Fruit fly (Drosophila melanogaster): ENCODE measurements around the gene Brd.

Brd gene

dm6 chr3L:14972625-14973250 lies at the start of gene Brd:
Brd (plus strand) TSS chr3L:14972667.
- TF ChIP-seq pb (GFP tag; optimal IDR thresholded peaks at IDR 0.05) (no peak), CG16779 (GFP tag; IDR thresholded peaks at IDR 0.05) (no peak), jing (GFP tag; optimal IDR thresholded peaks at IDR 0.05) (no peak), CG6254 (GFP tag; optimal IDR thresholded peaks at IDR 0.05) (no peak), so (GFP tag; IDR thresholded peaks at IDR 0.05) (no peak), chm (GFP tag; IDR thresholded peaks at IDR 0.05) (0 out of 2 replicates have a peak, but pooled peaks have one; percentile 58), pzg (GFP tag; optimal IDR thresholded peaks at IDR 0.05) (no peak), Hr51 (GFP tag; optimal IDR thresholded peaks at IDR 0.05) (peak in 1 of 2 experiments; percentile 15), CTCF (GFP tag; optimal IDR thresholded peaks at IDR 0.05) (no peak), Antp (GFP tag; optimal IDR thresholded peaks at IDR 0.05) (peak; percentile 16), CG4282 (GFP tag; optimal IDR thresholded peaks at IDR 0.05) (peak; percentile 14), CG8359 (GFP tag; optimal IDR thresholded peaks at IDR 0.05; ENCODE audit: borderline replicate concordance) (no peak), Tbp (GFP tag; optimal IDR thresholded peaks at IDR 0.05) (peak; percentile 73), Vsx1 (GFP tag; optimal IDR thresholded peaks at IDR 0.05) (no peak), CG9876 (GFP tag; optimal IDR thresholded peaks at IDR 0.05) (peak; percentile 25), Elba2 (GFP tag; optimal IDR thresholded peaks at IDR 0.05) (peak; percentile 58), Ravus (GFP tag; IDR thresholded peaks at IDR 0.05) (no peak), insv (GFP tag; optimal IDR thresholded peaks at IDR 0.05) (peak in 1 of 2 experiments; percentile 96), Kr (GFP tag; optimal IDR thresholded peaks at IDR 0.05) (no peak), CG32532 (GFP tag; IDR thresholded peaks at IDR 0.05) (no peak), pho (GFP tag; optimal IDR thresholded peaks at IDR 0.05) (no peak), CG11093 (GFP tag; IDR thresholded peaks at IDR 0.05) (no peak), zfh1 (GFP tag; IDR thresholded peaks at IDR 0.05) (peak; percentile 23; the same call in 1 of the 3 replicates), CG17328 (GFP tag; IDR thresholded peaks at IDR 0.05) (0 out of 2 replicates have a peak, but pooled peaks have one; percentile 8), Jarid2 (GFP tag; optimal IDR thresholded peaks at IDR 0.05) (no peak), vvl (GFP tag; IDR thresholded peaks at IDR 0.05) (peak; percentile 82), sens (GFP tag) (peak; percentile 5), CG10959 (GFP tag; IDR thresholded peaks at IDR 0.05) (peak; percentile 23; the same call in 1 of the 2 replicates), B-H2 (GFP tag; optimal IDR thresholded peaks at IDR 0.05) (no peak), ci (GFP tag; IDR thresholded peaks at IDR 0.05) (0 out of 3 replicates have a peak, but pooled peaks have one; percentile 3), dati (GFP tag; IDR thresholded peaks at IDR 0.05) (no peak), Hsf (GFP tag; optimal IDR thresholded peaks at IDR 0.05) (peak; percentile 3), fd102C (GFP tag; optimal IDR thresholded peaks at IDR 0.05) (no peak), CG15601 (tag; optimal IDR thresholded peaks at IDR 0.05) (no peak), oc (tag; optimal IDR thresholded peaks at IDR 0.05) (peak; percentile 31), Sry-δ (GFP tag; optimal IDR thresholded peaks at IDR 0.05) (no peak), chn (GFP tag; optimal IDR thresholded peaks at IDR 0.05) (peak; percentile 22), dan (GFP tag; IDR thresholded peaks at IDR 0.05) (no peak), hkb (optimal IDR thresholded peaks at IDR 0.05) (no peak), hkb (GFP tag; IDR thresholded peaks at IDR 0.05) (no peak), aop (GFP tag; IDR thresholded peaks at IDR 0.05) (no peak), Lpt (GFP tag; optimal IDR thresholded peaks at IDR 0.05) (no peak), CG3281 (GFP tag; optimal IDR thresholded peaks at IDR 0.05) (no peak), CG4404 (GFP tag; IDR thresholded peaks at IDR 0.05) (peak; percentile 31; the same call in 1 of the 2 replicates), CG8765 (GFP tag; IDR thresholded peaks at IDR 0.05) (no peak), phol (tag; optimal IDR thresholded peaks at IDR 0.05) (no peak), pros (GFP tag; optimal IDR thresholded peaks at IDR 0.05) (peak; percentile 95), grn (GFP tag; optimal IDR thresholded peaks at IDR 0.05) (peak; percentile 7), Med (GFP tag) (peak; percentile 54), jigr1 (GFP tag; IDR thresholded peaks at IDR 0.05) (no peak), CG15011 (GFP tag; optimal IDR thresholded peaks at IDR 0.05) (no peak), CG8089 (GFP tag; optimal IDR thresholded peaks at IDR 0.05) (peak; percentile 4)
